Fruit fly (Drosophila melanogaster) whole organism, adult: Measurements from ENCODE around the gene CG33552.
A peak's percentile ranks its signal among the peaks of the same experiment; 100 is the strongest.

Experiments used
- CG11617 ChIP-seq: fragments of 200-800 bp; sonication (Bioruptor generic); optimal IDR thresholded peaks from 2 replicates; lab custom pipeline; 2017; ENCODE audit warnings: mild to moderate bottlenecking, missing biosample characterization, missing genetic modification reagents, missing genetic modification characterization
- CG12768 ChIP-seq: fragments of 200-800 bp; sonication (Bioruptor generic); optimal IDR thresholded peaks from 2 replicates; lab custom pipeline; 2017; ENCODE audit warnings: missing biosample characterization, missing genetic modification characterization, mild to moderate bottlenecking, moderate library complexity, missing genetic modification reagents
- CG14711 ChIP-seq: fragments of 200-800 bp; sonication (Bioruptor generic); optimal IDR thresholded peaks from 2 replicates; lab custom pipeline; 2018; ENCODE audit warnings: missing biosample characterization, mild to moderate bottlenecking, missing genetic modification characterization, moderate library complexity
- CG1620 ChIP-seq: fragments of 200-800 bp; sonication (Bioruptor generic); optimal IDR thresholded peaks from 2 replicates; lab custom pipeline; 2016; ENCODE audit warnings: missing biosample characterization, missing genetic modification characterization
- CG33017 ChIP-seq: fragments of 200-800 bp; sonication (Bioruptor generic); optimal IDR thresholded peaks from 2 replicates; lab custom pipeline; 2018; ENCODE audit warnings: missing biosample characterization, mild to moderate bottlenecking, missing genetic modification characterization, moderate library complexity
- CG5204 ChIP-seq: fragments of 200-800 bp; sonication (Bioruptor generic); optimal IDR thresholded peaks from 2 replicates; lab custom pipeline; 2016; ENCODE audit warnings: missing biosample characterization, missing genetic modification characterization
- CG7045 ChIP-seq: fragments of 200-800 bp; sonication (Bioruptor generic); optimal IDR thresholded peaks from 2 replicates; lab custom pipeline; 2017; ENCODE audit warnings: missing biosample characterization, mild to moderate bottlenecking, missing genetic modification characterization
- CG7101 ChIP-seq: fragments of 200-800 bp; sonication (Bioruptor generic); optimal IDR thresholded peaks from 2 replicates; lab custom pipeline; 2018; ENCODE audit warnings: missing biosample characterization, mild to moderate bottlenecking, missing genetic modification characterization, moderate library complexity
- Clk ChIP-seq: fragments of 200-800 bp; sonication (Bioruptor generic); optimal IDR thresholded peaks from 2 replicates; lab custom pipeline; 2017; ENCODE audit warnings: missing biosample characterization, missing genetic modification characterization
- Crg-1 ChIP-seq: fragments of 200-800 bp; sonication (Bioruptor generic); optimal IDR thresholded peaks from 2 replicates; lab custom pipeline; 2016; ENCODE audit warnings: missing biosample characterization, missing genetic modification characterization
- Hr96 ChIP-seq: fragments of 200-800 bp; sonication (Bioruptor generic); optimal IDR thresholded peaks from 2 replicates; lab custom pipeline; 2016; ENCODE audit warnings: missing biosample characterization, missing genetic modification characterization
- Mnt ChIP-seq: fragments of 200-800 bp; sonication (Bioruptor generic); optimal IDR thresholded peaks from 2 replicates; lab custom pipeline; 2016; ENCODE audit warnings: missing biosample characterization, mild to moderate bottlenecking, missing genetic modification characterization
- bab1 ChIP-seq: fragments of 200-800 bp; sonication (Bioruptor generic); optimal IDR thresholded peaks from 3 replicates; lab custom pipeline; 2019; ENCODE audit warnings: missing biosample characterization, mild to moderate bottlenecking, missing genetic modification characterization, moderate library complexity
- cic ChIP-seq: fragments of 200-800 bp; sonication (Bioruptor generic); optimal IDR thresholded peaks from 2 replicates; lab custom pipeline; 2017; ENCODE audit warnings: missing biosample characterization, mild to moderate bottlenecking, missing genetic modification characterization, moderate library complexity
- cnc ChIP-seq, 2 experiments: fragments of >200 bp; optimal IDR thresholded peaks; 2 replicates each; lab custom pipeline; 2017
- kay ChIP-seq: fragments of 200-800 bp; sonication (Bioruptor generic); peaks from one replicate; lab custom pipeline; 2016; ENCODE audit warnings: missing biosample characterization, missing genetic modification characterization, borderline replicate concordance
- ovo ChIP-seq: fragments of 200-800 bp; sonication (Bioruptor generic); optimal IDR thresholded peaks from 2 replicates; lab custom pipeline; 2016; ENCODE audit warnings: missing biosample characterization, missing genetic modification characterization
- pad ChIP-seq: fragments of 200-800 bp; sonication (Bioruptor generic); optimal IDR thresholded peaks from 3 replicates; lab custom pipeline; 2017; ENCODE audit warnings: missing biosample characterization, missing genetic modification characterization, mild to moderate bottlenecking, moderate library complexity, missing genetic modification reagents
- tj ChIP-seq: fragments of 200-800 bp; sonication (Bioruptor generic); optimal IDR thresholded peaks from 3 replicates; lab custom pipeline; 2017; ENCODE audit warnings: missing biosample characterization, mild to moderate bottlenecking, missing genetic modification characterization, moderate library complexity
- toe ChIP-seq: fragments of 200-800 bp; sonication (Bioruptor generic); optimal IDR thresholded peaks from 2 replicates; lab custom pipeline; 2016; ENCODE audit warnings: missing biosample characterization, missing genetic modification characterization

Gene CG33552

dm6 chr2L:16682203-16682602 lies at the start of gene CG33552:
TSS of gene CG33552 (plus strand) at chr2L:16682503.
- no peak for TF ChIP-seq Hr96 (GFP tag; lab: Kevin White, UChicago)
- TF ChIP-seq pad (GFP tag; lab: Kevin White, UChicago), result no peak
- no peak for TF ChIP-seq tj (GFP tag; lab: Kevin White, UChicago)
- TF ChIP-seq ovo (GFP tag; lab: Kevin White, UChicago), result no peak
- no peak for TF ChIP-seq CG7101 (tag; lab: Kevin White, UChicago)
- TF ChIP-seq CG7045, result no peak
- TF ChIP-seq kay, result no peak
- TF ChIP-seq CG12768, result no peak
- TF ChIP-seq cnc (optimal IDR thresholded peaks at IDR 0.05; lab: Kevin White, UChicago), result no peak
- no peak for TF ChIP-seq CG5204
- TF ChIP-seq CG14711 (tag; lab: Kevin White, UChicago), result no peak
- TF ChIP-seq toe, result no peak
- TF ChIP-seq CG33017 (tag; lab: Kevin White, UChicago), result no peak
- TF ChIP-seq Mnt (GFP tag; lab: Kevin White, UChicago), result no peak
- no peak for TF ChIP-seq Crg-1 (GFP tag; lab: Kevin White, UChicago)
- TF ChIP-seq Clk (GFP tag; lab: Kevin White, UChicago), result no peak
- TF ChIP-seq bab1 (GFP tag; lab: Kevin White, UChicago), result no peak
- TF ChIP-seq CG11617, result no peak

DNA sequence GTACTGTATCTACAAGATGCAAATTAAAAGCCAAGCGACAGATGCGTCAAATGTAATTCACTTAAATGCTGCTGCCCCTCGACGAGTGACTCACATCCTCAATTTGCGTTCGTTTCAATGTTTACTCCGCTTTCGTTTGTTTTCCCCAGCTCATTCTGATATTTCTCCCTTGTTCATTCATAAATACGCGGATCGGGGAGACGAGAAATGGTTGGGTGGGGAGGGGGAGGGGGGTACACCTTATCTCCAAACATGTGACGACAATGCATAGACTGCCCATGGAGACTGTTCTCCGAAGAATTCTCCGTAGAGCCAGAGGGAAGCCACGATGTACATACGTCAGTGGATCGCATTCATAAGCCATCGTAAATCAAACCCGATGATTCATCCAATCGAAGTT lies 45.0 kb upstream of the CG33552 start:
- TF ChIP-seq toe (no peak), kay (peak; percentile 9), CG7101 (tag; lab: Kevin White, UChicago) (peak; percentile 1), cic (GFP tag; lab: Kevin White, UChicago) (peak; percentile 75)

- TF ChIP-seq CG7101 (tag; lab: Kevin White, UChicago) (no peak), tj (GFP tag; lab: Kevin White, UChicago) (peak; percentile 95), ovo (GFP tag; lab: Kevin White, UChicago) (no peak), CG33017 (tag; lab: Kevin White, UChicago) (no peak)
These were observed 44.0 kb upstream of the CG33552 start for dm6 chr2L:16638349-16638748.

DNA sequence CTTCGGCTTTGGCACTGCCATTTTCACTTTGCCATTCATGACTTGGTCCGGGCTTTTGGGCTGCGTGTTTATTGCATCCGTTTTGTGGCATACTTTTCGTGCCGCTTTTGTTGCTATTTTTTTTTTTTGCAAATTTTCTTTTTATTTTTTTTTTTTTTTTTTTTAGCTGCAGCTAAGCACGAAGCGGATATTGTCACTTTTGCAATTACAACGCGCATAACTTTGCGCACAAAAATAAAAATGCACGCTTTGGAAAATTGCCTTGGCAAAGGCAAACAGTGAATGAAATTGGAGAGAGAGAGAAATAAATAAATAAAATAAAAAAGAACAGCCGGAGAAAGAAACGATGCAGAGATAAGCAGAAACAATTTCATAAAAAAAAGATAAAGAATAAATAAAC lies 41.5 kb upstream of the CG33552 start:
- TF ChIP-seq tj (GFP tag; lab: Kevin White, UChicago), result peak; percentile 60
- TF ChIP-seq Hr96 (GFP tag; lab: Kevin White, UChicago), result no peak

dm6 chr2L:16643445-16643844 lies 38.9 kb upstream of the CG33552 start:
- no peak for TF ChIP-seq cnc (optimal IDR thresholded peaks at IDR 0.05; lab: Kevin White, UChicago)
- TF ChIP-seq pad (GFP tag; lab: Kevin White, UChicago), result no peak
- TF ChIP-seq tj (GFP tag; lab: Kevin White, UChicago), result no peak
- TF ChIP-seq bab1 (GFP tag; lab: Kevin White, UChicago), result no peak
- TF ChIP-seq ovo (GFP tag; lab: Kevin White, UChicago), result no peak
- TF ChIP-seq CG1620, result no peak
- no peak for TF ChIP-seq Clk (GFP tag; lab: Kevin White, UChicago)
- TF ChIP-seq CG11617, result no peak
- TF ChIP-seq CG33017 (tag; lab: Kevin White, UChicago), result no peak
- TF ChIP-seq toe, result no peak
- no peak for TF ChIP-seq cic (GFP tag; lab: Kevin White, UChicago)
- TF ChIP-seq CG12768, result no peak
- no peak for TF ChIP-seq kay

DNA sequence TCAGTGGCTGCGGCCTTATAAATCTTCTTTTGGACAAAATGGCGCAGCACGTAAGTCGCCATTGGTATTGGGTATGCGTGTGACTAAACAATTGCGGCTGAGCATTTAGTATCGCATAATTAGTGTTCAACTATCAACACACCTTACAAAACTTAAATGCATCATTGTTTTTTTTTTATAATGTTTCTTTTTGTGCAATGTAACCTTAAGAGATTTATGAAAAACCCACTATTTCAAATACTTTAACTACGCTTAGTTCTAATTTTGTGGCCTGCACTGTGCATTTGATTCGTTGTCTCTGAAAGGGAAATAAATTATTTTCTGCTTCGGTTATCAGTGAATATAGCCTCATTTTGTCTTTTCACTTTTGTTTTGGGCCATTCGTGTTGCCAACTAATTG lies 38.3 kb upstream of the CG33552 start:
- TF ChIP-seq Crg-1 (GFP tag; lab: Kevin White, UChicago), result no peak
- peak; percentile 6 for TF ChIP-seq CG14711 (tag; lab: Kevin White, UChicago)
- no peak for TF ChIP-seq CG5204
- peak; percentile 17 for TF ChIP-seq bab1 (GFP tag; lab: Kevin White, UChicago)

DNA sequence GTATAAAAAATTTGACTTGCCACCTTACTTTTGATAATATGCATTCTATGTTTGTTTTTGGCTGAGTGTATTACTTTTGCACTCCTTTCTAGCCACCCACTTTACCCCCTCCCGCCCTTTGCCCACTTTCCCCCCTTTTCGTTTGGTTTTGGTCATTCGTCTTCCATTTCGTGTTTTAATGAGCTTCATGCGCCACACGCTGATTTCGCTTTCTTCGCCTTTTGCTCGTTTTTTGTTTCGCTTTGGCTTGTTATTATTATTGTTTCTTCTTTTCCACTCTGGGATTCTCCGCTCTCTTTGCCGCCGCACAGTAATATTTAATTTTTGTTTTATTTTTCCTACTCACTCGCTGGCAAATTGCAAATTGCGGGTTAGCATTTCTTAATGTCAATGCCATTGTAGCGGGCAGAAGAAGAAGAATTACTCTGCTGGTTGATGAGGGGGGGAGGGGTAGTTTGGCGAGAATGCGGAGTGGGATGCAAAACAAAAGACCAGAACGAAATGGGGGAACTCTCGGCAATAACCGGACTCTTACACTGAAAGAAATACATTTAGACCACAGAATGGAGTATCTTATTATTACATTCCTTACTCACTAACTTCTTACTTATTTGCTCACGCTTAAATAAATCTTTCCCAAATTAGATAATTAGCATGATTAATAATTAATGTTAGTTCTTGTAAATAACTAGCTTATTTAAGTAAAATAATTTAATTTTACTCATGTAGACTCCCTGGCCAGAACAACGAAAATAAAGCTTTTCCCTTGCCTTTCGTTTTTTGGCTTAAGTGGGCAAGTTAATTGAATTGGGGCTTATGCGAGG lies 36.6 kb upstream of the CG33552 start:
- TF ChIP-seq cnc (optimal IDR thresholded peaks at IDR 0.05; lab: Kevin White, UChicago) (no peak), cic (GFP tag; lab: Kevin White, UChicago) (no peak), ovo (GFP tag; lab: Kevin White, UChicago) (no peak), Hr96 (GFP tag; lab: Kevin White, UChicago) (no peak), tj (GFP tag; lab: Kevin White, UChicago) (peak; percentile 95), Mnt (GFP tag; lab: Kevin White, UChicago) (no peak), CG7101 (tag; lab: Kevin White, UChicago) (no peak), bab1 (GFP tag; lab: Kevin White, UChicago) (no peak), toe (peak; percentile 22), pad (GFP tag; lab: Kevin White, UChicago) (peak; percentile 20), kay (no peak), CG33017 (tag; lab: Kevin White, UChicago) (no peak), CG11617 (no peak), CG1620 (no peak), CG5204 (no peak)
